Fruit fly (Drosophila melanogaster): ENCODE measurements around the gene CG14963.
A peak's percentile ranks its signal among the peaks of the same experiment; 100 is the strongest.

The CG14963 gene

dm6 chr3L:3121769-3122432 is 50.4 kb downstream of the CG14963 start (continued):
- TF ChIP-seq CG14014 (GFP tag; IDR thresholded peaks at IDR 0.05) (no peak), inv (GFP tag; IDR thresholded peaks at IDR 0.05; ENCODE audit: partially characterized antibody) (peak; percentile 10; the same call in 1 of the 2 replicates), ssp (GFP tag; IDR thresholded peaks at IDR 0.05) (no peak), HLH4C (GFP tag; IDR thresholded peaks at IDR 0.05; ENCODE audit: partially characterized antibody) (peak; percentile 24; the same call in 1 of the 3 replicates), D (optimal IDR thresholded peaks at IDR 0.05) (no peak), D (GFP tag; optimal IDR thresholded peaks at IDR 0.05) (no peak), ase (GFP tag; IDR thresholded peaks at IDR 0.05) (no peak), bbx (GFP tag; IDR thresholded peaks at IDR 0.05; ENCODE audit: partially characterized antibody) (peak; percentile 48), ind (GFP tag; optimal IDR thresholded peaks at IDR 0.05) (no peak), Med (GFP tag) (no peak), CG2129 (GFP tag; IDR thresholded peaks at IDR 0.05; ENCODE audit: partially characterized antibody) (no peak), chinmo (GFP tag; IDR thresholded peaks at IDR 0.05; ENCODE audit: partially characterized antibody) (peak; percentile 57; the same call in 1 of the 4 replicates), nerfin-2 (GFP tag; IDR thresholded peaks at IDR 0.05; ENCODE audit: partially characterized antibody) (peak; percentile 32; the same call in 1 of the 2 replicates), Opbp (GFP tag; IDR thresholded peaks at IDR 0.05; ENCODE audit: partially characterized antibody) (peak; percentile 58; the same call in 2 of the 3 replicates), HmgD (GFP tag; optimal IDR thresholded peaks at IDR 0.05) (no peak), Bteb2 (GFP tag; optimal IDR thresholded peaks at IDR 0.05) (no peak), CG7963 (GFP tag; IDR thresholded peaks at IDR 0.05; ENCODE audit: partially characterized antibody) (0 out of 3 replicates have a peak, but pooled peaks have one; percentile 35), CG14965 (GFP tag; optimal IDR thresholded peaks at IDR 0.05; ENCODE audit: borderline replicate concordance) (no peak), tna (GFP tag; IDR thresholded peaks at IDR 0.05; ENCODE audit: partially characterized antibody) (0 out of 2 replicates have a peak, but pooled peaks have one; percentile 63), exex (tag; optimal IDR thresholded peaks at IDR 0.05) (peak; percentile 34), CG15696 (tag; optimal IDR thresholded peaks at IDR 0.05) (peak; percentile 1), Sin3A (optimal IDR thresholded peaks at IDR 0.05) (no peak), Drgx (GFP tag; IDR thresholded peaks at IDR 0.05) (no peak)
